Fruit fly (Drosophila melanogaster) S2 (cell line): ENCODE data around the gene Rsph9.

Source experiments
- CG8478 ChIP-seq: fragments of >200 bp; optimal IDR thresholded peaks from 2 replicates; lab custom pipeline; 2018
- CTCF ChIP-seq, 2 experiments: fragments of >200 bp; optimal IDR thresholded peaks; 2 replicates each; lab custom pipeline; 2018

DNA sequence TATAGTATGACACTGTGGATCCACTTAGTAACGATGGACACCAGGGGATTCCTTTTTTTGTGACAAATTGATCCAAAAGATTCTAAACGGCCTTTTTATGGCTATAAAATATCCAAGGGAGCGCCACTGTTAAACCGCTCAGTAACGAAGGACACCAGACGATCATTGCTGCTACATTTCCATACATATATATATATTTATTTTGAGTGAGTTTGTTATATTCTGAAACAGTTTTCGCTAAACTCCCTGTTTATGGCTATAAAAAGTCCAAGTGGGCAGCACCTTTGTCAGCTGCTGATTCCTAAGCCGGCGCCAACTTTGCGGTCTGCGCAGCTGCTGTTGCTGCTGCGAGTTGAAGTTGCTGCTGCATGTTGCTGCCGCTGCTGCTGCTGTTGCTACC is 31.9 kb downstream of the Rsph9 start:
- no peak for TF ChIP-seq CG8478 (lab: Kevin White, UChicago)
- no peak for TF ChIP-seq CTCF (optimal IDR thresholded peaks at IDR 0.05; lab: Kevin White, UChicago)
